Fruit fly (Drosophila melanogaster) whole organism, embryonic: ENCODE measurements around the gene CG43638.

Experiments
- Atf-2 ChIP-seq: fragments of 200-800 bp; sonication (Bioruptor generic); optimal IDR thresholded peaks from 2 replicates; lab custom pipeline; 2016; ENCODE audit warnings: missing biosample characterization, missing genetic modification characterization
- BEAF-32 ChIP-seq: fragments of 200-800 bp; sonication (Bioruptor generic); optimal IDR thresholded peaks from 3 replicates; lab custom pipeline; 2017; ENCODE audit warnings: missing biosample characterization, missing genetic modification characterization, mild to moderate bottlenecking, moderate library complexity, missing genetic modification reagents
- C15 ChIP-seq: fragments of 200-800 bp; sonication (Bioruptor generic); IDR thresholded peaks from 3 replicates; pipeline ENCODE4 v1.3.6; 2022; ENCODE audit warnings: missing biosample characterization, missing genetic modification characterization
- CG10366 ChIP-seq: fragments of 200-800 bp; sonication (Bioruptor generic); IDR thresholded peaks from 2 replicates; pipeline ENCODE4 v1.3.6; 2022; ENCODE audit warnings: missing biosample characterization, missing genetic modification characterization
- CG11093 ChIP-seq: fragments of 200-800 bp; sonication (Bioruptor generic); IDR thresholded peaks from 3 replicates; pipeline ENCODE4 v1.3.6; 2022; ENCODE audit warnings: missing biosample characterization, missing genetic modification characterization
- CG11723 ChIP-seq: fragments of 200-800 bp; sonication (Bioruptor generic); optimal IDR thresholded peaks from 2 replicates; lab custom pipeline; 2017; ENCODE audit warnings: missing biosample characterization, mild to moderate bottlenecking, missing genetic modification characterization
- CG13287 ChIP-seq: fragments of 200-800 bp; sonication (Bioruptor generic); IDR thresholded peaks from 2 replicates; pipeline ENCODE4 v1.3.6; 2022; ENCODE audit warnings: missing biosample characterization, missing genetic modification characterization; ENCODE audit not compliant: partially characterized antibody
- CG13624 ChIP-seq: fragments of 200-800 bp; sonication (Bioruptor generic); optimal IDR thresholded peaks from 2 replicates; lab custom pipeline; 2016; ENCODE audit warnings: missing biosample characterization, missing genetic modification characterization
- CG14441 ChIP-seq: fragments of 200-800 bp; sonication (Bioruptor generic); IDR thresholded peaks from 2 replicates; pipeline ENCODE4 v1.3.6; 2022; ENCODE audit warnings: missing biosample characterization, missing genetic modification characterization
- CG14965 ChIP-seq: fragments of 200-800 bp; sonication (Bioruptor generic); optimal IDR thresholded peaks from 2 replicates; lab custom pipeline; 2016; ENCODE audit warnings: missing biosample characterization, missing genetic modification characterization, borderline replicate concordance
- CG15601 ChIP-seq: fragments of 200-800 bp; sonication (Bioruptor generic); optimal IDR thresholded peaks from 3 replicates; lab custom pipeline; 2019; ENCODE audit warnings: missing biosample characterization, mild to moderate bottlenecking, missing genetic modification characterization, moderate library complexity
- CG16813 ChIP-seq: fragments of 200-800 bp; sonication (Bioruptor generic); IDR thresholded peaks from 3 replicates; pipeline ENCODE4 v1.3.6; 2022; ENCODE audit warnings: missing biosample characterization, missing genetic modification characterization; ENCODE audit not compliant: partially characterized antibody
- CG17328 ChIP-seq: fragments of 200-800 bp; sonication (Bioruptor generic); IDR thresholded peaks from 2 replicates; pipeline ENCODE4 v1.3.6; 2022; ENCODE audit warnings: missing biosample characterization, missing genetic modification characterization
- CG17385 ChIP-seq: fragments of 200-800 bp; sonication (Bioruptor generic); optimal IDR thresholded peaks from 3 replicates; lab custom pipeline; 2018; ENCODE audit warnings: missing biosample characterization, mild to moderate bottlenecking, missing genetic modification characterization
- CG2116 ChIP-seq: fragments of 200-800 bp; sonication (Bioruptor generic); optimal IDR thresholded peaks from 3 replicates; lab custom pipeline; 2018; ENCODE audit warnings: missing biosample characterization, mild to moderate bottlenecking, missing genetic modification characterization
- CG3726 ChIP-seq: fragments of 200-800 bp; sonication (Bioruptor generic); IDR thresholded peaks from 3 replicates; pipeline ENCODE4, ENCODE4 v1.3.6; 2022; ENCODE audit warnings: missing biosample characterization, missing genetic modification characterization
- CG42726 ChIP-seq: fragments of 200-800 bp; sonication (Bioruptor generic); IDR thresholded peaks from 2 replicates; pipeline ENCODE4 v1.3.6; 2022; ENCODE audit warnings: missing biosample characterization, missing genetic modification characterization; ENCODE audit not compliant: partially characterized antibody
- CG4360 ChIP-seq: fragments of 200-800 bp; sonication (Bioruptor generic); IDR thresholded peaks from 2 replicates; pipeline ENCODE4 v1.3.6; 2022; ENCODE audit warnings: missing biosample characterization, missing genetic modification characterization
- CG6689 ChIP-seq: fragments of 200-800 bp; sonication (Bioruptor generic); IDR thresholded peaks from 2 replicates; pipeline ENCODE4 v1.3.6; 2022; ENCODE audit warnings: missing biosample characterization, missing genetic modification characterization
- CoRest ChIP-seq: fragments of 200-800 bp; sonication (Bioruptor generic); optimal IDR thresholded peaks from 3 replicates; lab custom pipeline; 2018; ENCODE audit warnings: missing biosample characterization, mild to moderate bottlenecking, missing genetic modification characterization, moderate library complexity
- Dref ChIP-seq: fragments of 200-800 bp; sonication (Bioruptor generic); IDR thresholded peaks from 2 replicates; pipeline ENCODE4 v1.3.6; 2022; ENCODE audit warnings: missing biosample characterization, missing genetic modification characterization
- Eip74EF ChIP-seq, 2 experiments: fragments of 200-800 bp in 1 of 2; fragments of >200 bp in 1 of 2; sonication (Bioruptor generic) in 1 of 2; optimal IDR thresholded peaks; 2 replicates each; lab custom pipeline; 2017 to 2019; ENCODE audit warnings: missing biosample characterization in 2 of 2, missing genetic modification characterization in 2 of 2, mild to moderate bottlenecking in 1 of 2, moderate library complexity in 1 of 2
- Gug ChIP-seq: fragments of 200-800 bp; sonication (Bioruptor generic); IDR thresholded peaks from 4 replicates; pipeline ENCODE4 v1.3.6; 2022; ENCODE audit warnings: missing biosample characterization, missing genetic modification characterization
- HHEX ChIP-seq: fragments of 200-800 bp; sonication (Bioruptor generic); optimal IDR thresholded peaks from 3 replicates; lab custom pipeline; 2017; ENCODE audit warnings: missing biosample characterization, mild to moderate bottlenecking, missing genetic modification characterization, missing genetic modification reagents
- Hey ChIP-seq: fragments of 200-800 bp; sonication (Bioruptor generic); optimal IDR thresholded peaks from 3 replicates; lab custom pipeline; 2018; ENCODE audit warnings: missing biosample characterization, mild to moderate bottlenecking, missing genetic modification characterization
- Hr51 ChIP-seq, 2 experiments: fragments of 200-800 bp; sonication (Bioruptor generic); optimal IDR thresholded peaks; 2 replicates in 1 of 2; 3 replicates in 1 of 2; lab custom pipeline; 2016 to 2018; ENCODE audit warnings: missing biosample characterization in 2 of 2, missing genetic modification characterization in 2 of 2, mild to moderate bottlenecking in 1 of 2, moderate library complexity in 1 of 2
- Max ChIP-seq: fragments of 200-800 bp; sonication (Bioruptor generic); optimal IDR thresholded peaks from 2 replicates; lab custom pipeline; 2016; ENCODE audit warnings: missing biosample characterization, mild to moderate bottlenecking, missing genetic modification characterization
- Mes4 ChIP-seq: fragments of 200-800 bp; sonication (Bioruptor generic); optimal IDR thresholded peaks from 2 replicates; lab custom pipeline; 2016; ENCODE audit warnings: missing biosample characterization, missing genetic modification characterization
- Nf-YC ChIP-seq: fragments of 200-800 bp; optimal IDR thresholded peaks from 3 replicates; lab custom pipeline; 2019; ENCODE audit warnings: missing biosample characterization, mild to moderate bottlenecking, missing genetic modification characterization, moderate library complexity
- Ravus ChIP-seq: fragments of 200-800 bp; sonication (Bioruptor generic); IDR thresholded peaks from 2 replicates; pipeline ENCODE4 v1.3.6; 2022; ENCODE audit warnings: missing biosample characterization, missing genetic modification characterization
- Trl ChIP-seq, 3 experiments: fragments of >200 bp in 2 of 3; fragments of 200-800 bp in 1 of 3; sonication (Bioruptor generic) in 1 of 3; optimal IDR thresholded peaks; 2 replicates in 1 of 3; 3 replicates in 2 of 3; lab custom pipeline; 2016 to 2017; ENCODE audit warnings: missing biosample characterization in 1 of 3, missing genetic modification characterization in 1 of 3
- amos ChIP-seq: fragments of 200-800 bp; sonication (Bioruptor generic); IDR thresholded peaks from 2 replicates; pipeline ENCODE4 v1.3.6; 2022; ENCODE audit warnings: missing biosample characterization, missing genetic modification characterization; ENCODE audit not compliant: partially characterized antibody
- corto ChIP-seq: fragments of 200-800 bp; sonication (Bioruptor generic); optimal IDR thresholded peaks from 2 replicates; lab custom pipeline; 2016; ENCODE audit warnings: missing biosample characterization, mild to moderate bottlenecking, missing genetic modification characterization, moderate library complexity
- crc ChIP-seq: fragments of 200-800 bp; sonication (Bioruptor generic); optimal IDR thresholded peaks from 2 replicates; lab custom pipeline; 2016; ENCODE audit warnings: missing biosample characterization, missing genetic modification characterization
- dimm ChIP-seq: fragments of 200-800 bp; sonication (Bioruptor generic); IDR thresholded peaks from 2 replicates; pipeline ENCODE4 v1.3.6; 2022; ENCODE audit warnings: missing biosample characterization, missing genetic modification characterization
- disco-r ChIP-seq: fragments of 200-800 bp; sonication (Bioruptor generic); optimal IDR thresholded peaks from 2 replicates; lab custom pipeline; 2016; ENCODE audit warnings: missing biosample characterization, missing genetic modification characterization
- dm ChIP-seq: fragments of 200-800 bp; sonication (Bioruptor generic); optimal IDR thresholded peaks from 3 replicates; lab custom pipeline; 2016; ENCODE audit warnings: missing biosample characterization, missing genetic modification characterization
- dpn ChIP-seq, 2 experiments: fragments of 200-800 bp; sonication (Bioruptor generic); optimal IDR thresholded peaks; 3 replicates each; lab custom pipeline; 2016; ENCODE audit warnings: missing biosample characterization in 2 of 2, missing genetic modification characterization in 2 of 2
- esg ChIP-seq: fragments of 200-800 bp; sonication (Bioruptor generic); conservative IDR thresholded peaks from 2 replicates; pipeline ENCODE4 v1.3.6; 2022; ENCODE audit warnings: missing biosample characterization, missing genetic modification characterization
- ftz-f1 ChIP-seq: fragments of 200-800 bp; sonication (Bioruptor generic); optimal IDR thresholded peaks from 2 replicates; lab custom pipeline; 2016; ENCODE audit warnings: missing biosample characterization, missing genetic modification characterization
- gce ChIP-seq: fragments of 200-800 bp; sonication (Bioruptor generic); IDR thresholded peaks from 3 replicates; pipeline ENCODE4 v1.3.6; 2022; ENCODE audit warnings: missing biosample characterization, missing genetic modification characterization
- gsb ChIP-seq: fragments of 200-800 bp; sonication (Bioruptor generic); IDR thresholded peaks from 2 replicates; pipeline ENCODE4 v1.3.6; 2022; ENCODE audit warnings: missing biosample characterization, missing genetic modification characterization
- gt ChIP-seq: fragments of 200-800 bp; sonication (Bioruptor generic); IDR thresholded peaks from 2 replicates; pipeline ENCODE4 v1.3.6; 2022; ENCODE audit warnings: missing biosample characterization, missing genetic modification characterization
- h ChIP-seq: fragments of >200 bp; optimal IDR thresholded peaks from 2 replicates; lab custom pipeline; 2017
- ham ChIP-seq: fragments of 200-800 bp; sonication (Bioruptor generic); IDR thresholded peaks from 2 replicates; pipeline ENCODE4 v1.3.6; 2022; ENCODE audit warnings: missing biosample characterization, missing genetic modification characterization
- knrl ChIP-seq: fragments of 200-800 bp; sonication (Bioruptor generic); IDR thresholded peaks from 3 replicates; pipeline ENCODE4 v1.3.6; 2022; ENCODE audit warnings: missing biosample characterization, missing genetic modification characterization; ENCODE audit not compliant: partially characterized antibody
- oc ChIP-seq: fragments of 200-800 bp; sonication (Bioruptor generic); optimal IDR thresholded peaks from 2 replicates; lab custom pipeline; 2018; ENCODE audit warnings: missing biosample characterization, mild to moderate bottlenecking, missing genetic modification characterization, moderate library complexity
- unpg ChIP-seq: fragments of 200-800 bp; sonication (Bioruptor generic); optimal IDR thresholded peaks from 3 replicates; lab custom pipeline; 2018; ENCODE audit warnings: missing biosample characterization, mild to moderate bottlenecking, missing genetic modification characterization, moderate library complexity
- usp ChIP-seq: fragments of >200 bp; optimal IDR thresholded peaks from 2 replicates; lab custom pipeline; 2017; ENCODE audit warnings: missing biosample characterization, missing genetic modification characterization
- yki ChIP-seq: fragments of >200 bp; optimal IDR thresholded peaks from 3 replicates; lab custom pipeline; 2018
- zfh2 ChIP-seq: fragments of 200-800 bp; sonication (Bioruptor generic); optimal IDR thresholded peaks from 2 replicates; lab custom pipeline; 2016; ENCODE audit warnings: missing biosample characterization, missing genetic modification characterization

The CG43638 gene

dm6 chr3L:12083861-12084260 is 39.5 kb downstream of the CG43638 start (continued):
- TF ChIP-seq ham (GFP tag; lab: Robert Waterston, UW) (no peak), esg (GFP tag; lab: Robert Waterston, UW) (no peak), Hey (tag; lab: Kevin White, UChicago) (peak; percentile 17), CG42726 (GFP tag; lab: Robert Waterston, UW) (no peak), CG4360 (GFP tag; lab: Robert Waterston, UW) (no peak), dimm (GFP tag; lab: Robert Waterston, UW) (no peak), CG2116 (peak; percentile 28), CG3726 (GFP tag; lab: Robert Waterston, UW) (no peak), Dref (GFP tag; lab: Robert Waterston, UW) (no peak), dpn (GFP tag; optimal IDR thresholded peaks at IDR 0.05; lab: Kevin White, UChicago) (no peak), h (lab: Kevin White, UChicago) (no peak), CG14965 (GFP tag; lab: Kevin White, UChicago) (peak; percentile 24), Trl (optimal IDR thresholded peaks at IDR 0.05; lab: Kevin White, UChicago) (no peak), Trl (GFP tag; optimal IDR thresholded peaks at IDR 0.05; lab: Kevin White, UChicago) (peak; percentile 23), amos (GFP tag; lab: Robert Waterston, UW) (no peak), C15 (no peak), CG16813 (GFP tag; lab: Robert Waterston, UW) (no peak), disco-r (GFP tag; lab: Kevin White, UChicago) (no peak), CG17385 (GFP tag; lab: Kevin White, UChicago) (peak; percentile 46), CG13287 (GFP tag; lab: Robert Waterston, UW) (no peak), CG13624 (GFP tag; lab: Kevin White, UChicago) (no peak), usp (GFP tag; lab: Kevin White, UChicago) (no peak), knrl (GFP tag; lab: Robert Waterston, UW) (no peak), Atf-2 (GFP tag; lab: Kevin White, UChicago) (no peak), BEAF-32 (GFP tag; lab: Kevin White, UChicago) (no peak), crc (GFP tag; lab: Kevin White, UChicago) (no peak), CG6689 (peak; percentile 35; the same call in 1 of the 2 replicates), Gug (GFP tag; lab: Robert Waterston, UW) (no peak), CG15601 (tag; lab: Kevin White, UChicago) (peak; percentile 85), gce (GFP tag; lab: Robert Waterston, UW) (no peak), HHEX (GFP tag; lab: Kevin White, UChicago) (peak; percentile 59), gt (GFP tag; lab: Robert Waterston, UW) (no peak), CG10366 (GFP tag; lab: Robert Waterston, UW) (no peak), Hr51 (GFP tag; optimal IDR thresholded peaks at IDR 0.05; lab: Kevin White, UChicago) (peak; percentile 17 to 41), Eip74EF (GFP tag; optimal IDR thresholded peaks at IDR 0.05; lab: Kevin White, UChicago) (peak in 1 of 2 experiments; percentile 8), ftz-f1 (no peak), CG17328 (no peak; the same call in 1 of the 2 replicates), Ravus (GFP tag; lab: Robert Waterston, UW) (no peak), Nf-YC (tag; lab: Kevin White, UChicago) (no peak), Max (GFP tag; lab: Kevin White, UChicago) (no peak), yki (lab: Kevin White, UChicago) (no peak), dm (no peak), corto (GFP tag; lab: Kevin White, UChicago) (no peak), CG11723 (peak; percentile 63), CoRest (tag; lab: Kevin White, UChicago) (peak; percentile 45), gsb (GFP tag; lab: Robert Waterston, UW) (no peak), CG11093 (GFP tag; lab: Robert Waterston, UW) (no peak), Mes4 (GFP tag; lab: Kevin White, UChicago) (no peak), oc (tag; lab: Kevin White, UChicago) (peak; percentile 12), unpg (GFP tag; lab: Kevin White, UChicago) (peak; percentile 60), zfh2 (GFP tag; lab: Kevin White, UChicago) (no peak), CG14441 (GFP tag; lab: Robert Waterston, UW) (no peak)
